Worm (Caenorhabditis elegans) whole organism, L4 larva: ENCODE results near the gene ppm-2.

Experiments
- F44E2.7 ChIP-seq: fragments of 200-800 bp; sonication (Bioruptor generic); IDR thresholded peaks from 2 replicates; pipeline ENCODE4 v2.1.2; 2022; ENCODE audit warnings: missing genetic modification characterization, missing compliant biosample characterization
- T26A8.4 ChIP-seq: fragments of 200-800 bp; sonication (Bioruptor generic); IDR thresholded peaks from 2 replicates; pipeline ENCODE4 v1.3.6; 2022; ENCODE audit warnings: missing genetic modification characterization, missing compliant biosample characterization
- Y5F2A.4 ChIP-seq: fragments of 200-800 bp; sonication (Bioruptor generic); optimal IDR thresholded peaks from 2 replicates; lab custom pipeline; 2018; ENCODE audit warnings: mild to moderate bottlenecking, missing genetic modification characterization, missing compliant biosample characterization
- ZK337.2 ChIP-seq: fragments of 200-800 bp; sonication (Bioruptor generic); IDR thresholded peaks from 2 replicates; pipeline ENCODE4 v1.3.6; 2022; ENCODE audit warnings: missing genetic modification reagents, missing genetic modification characterization, missing compliant biosample characterization
- aha-1 ChIP-seq: fragments of 150-350 bp; peaks from one replicate; lab custom pipeline; 2014; ENCODE audit warnings: missing biosample characterization, missing genetic modification characterization
- aly-2 ChIP-seq: sonication (generic microtip); optimal IDR thresholded peaks from 2 replicates; lab custom pipeline; 2018; ENCODE audit warnings: missing biosample characterization, missing genetic modification characterization
- ceh-28 ChIP-seq: fragments of 150-350 bp; optimal IDR thresholded peaks from 2 replicates; lab custom pipeline; 2014; ENCODE audit warnings: missing biosample characterization, missing genetic modification reagents, missing genetic modification characterization
- ces-1 ChIP-seq: fragments of 150-350 bp; sonication (generic microtip); optimal IDR thresholded peaks from 4 replicates; lab custom pipeline; 2014; ENCODE audit warnings: missing biosample characterization, missing genetic modification reagents, missing genetic modification characterization
- daf-16 ChIP-seq, 3 experiments: sonication (generic microtip); optimal IDR thresholded peaks; 2 replicates each; lab custom pipeline; 2016 to 2017; ENCODE audit warnings: missing genetic modification characterization in 3 of 3, missing genetic modification reagents in 3 of 3, mild to moderate bottlenecking in 2 of 3, missing compliant biosample characterization in 2 of 3, missing biosample characterization in 1 of 3, moderate library complexity in 1 of 3
- dmd-9 ChIP-seq: fragments of 200-800 bp; sonication (Bioruptor generic); IDR thresholded peaks from 2 replicates; pipeline ENCODE4 v1.3.6; 2022; ENCODE audit warnings: missing genetic modification reagents, missing genetic modification characterization, missing compliant biosample characterization
- duxl-1 ChIP-seq: sonication (generic microtip); optimal IDR thresholded peaks from 2 replicates; lab custom pipeline; 2016; ENCODE audit warnings: mild to moderate bottlenecking, missing genetic modification characterization, moderate library complexity, missing compliant biosample characterization; ENCODE audit not compliant: poor library complexity
- egl-43 ChIP-seq: fragments of 200-800 bp; sonication (Bioruptor generic); IDR thresholded peaks from 2 replicates; pipeline ENCODE4 v1.3.6; 2022; ENCODE audit warnings: missing genetic modification reagents, missing genetic modification characterization, missing compliant biosample characterization
- hif-1 ChIP-seq, 2 experiments: sonication (generic microtip); optimal IDR thresholded peaks; 2 replicates each; lab custom pipeline; 2016 to 2017; ENCODE audit warnings: missing compliant biosample characterization in 2 of 2, missing genetic modification characterization in 2 of 2, missing genetic modification reagents in 2 of 2, missing genotype in 2 of 2, mild to moderate bottlenecking in 1 of 2
- hlh-11 ChIP-seq: fragments of 200-800 bp; sonication (Bioruptor generic); optimal IDR thresholded peaks from 2 replicates; lab custom pipeline; 2018; ENCODE audit warnings: mild to moderate bottlenecking, missing genetic modification characterization, missing compliant biosample characterization
- hlh-30 ChIP-seq: sonication (generic microtip); optimal IDR thresholded peaks from 2 replicates; lab custom pipeline; 2017; ENCODE audit warnings: antibody characterized with exemption, mild to moderate bottlenecking, missing genetic modification characterization, missing compliant biosample characterization; ENCODE audit not compliant: insufficient read depth
- hmg-1.1 ChIP-seq: fragments of 200-800 bp; sonication (Bioruptor generic); IDR thresholded peaks from 2 replicates; pipeline ENCODE4 v1.3.6; 2022; ENCODE audit warnings: missing genetic modification reagents, missing genetic modification characterization, missing compliant biosample characterization
- lin-15B ChIP-seq: fragments of 150-350 bp; sonication (generic microtip); optimal IDR thresholded peaks from 3 replicates; lab custom pipeline; 2014; ENCODE audit warnings: missing biosample characterization, missing genetic modification characterization
- madf-5 ChIP-seq, 2 experiments: fragments of 200-800 bp; sonication (Bioruptor generic); IDR thresholded peaks; 2 replicates each; pipeline ENCODE4 v1.3.6; 2022; ENCODE audit warnings: missing compliant biosample characterization in 2 of 2, missing genetic modification characterization in 2 of 2
- mdl-1 ChIP-seq, 2 experiments: fragments of 150-350 bp in 1 of 2; sonication (generic microtip) in 1 of 2; optimal IDR thresholded peaks; 2 replicates each; lab custom pipeline; 2014 to 2017; ENCODE audit warnings: missing biosample characterization in 2 of 2, missing genetic modification characterization in 2 of 2
- mep-1 ChIP-seq: fragments of 150-350 bp; sonication (generic microtip); optimal IDR thresholded peaks from 3 replicates; lab custom pipeline; 2014; ENCODE audit warnings: missing biosample characterization, missing genetic modification characterization
- mes-2 ChIP-seq: sonication (generic microtip); optimal IDR thresholded peaks from 2 replicates; lab custom pipeline; 2016; ENCODE audit warnings: missing genotype, mild to moderate bottlenecking, missing genetic modification characterization, missing compliant biosample characterization; ENCODE audit not compliant: poor library complexity, severe bottlenecking
- mxl-3 ChIP-seq: fragments of 200-800 bp; sonication (Bioruptor generic); optimal IDR thresholded peaks from 2 replicates; lab custom pipeline; 2018; ENCODE audit warnings: mild to moderate bottlenecking, missing genetic modification characterization, missing compliant biosample characterization
- nhr-102 ChIP-seq: sonication (generic microtip); optimal IDR thresholded peaks from 2 replicates; lab custom pipeline; 2016; ENCODE audit warnings: mild to moderate bottlenecking, missing genetic modification characterization, moderate library complexity, missing compliant biosample characterization
- nhr-11 ChIP-seq: fragments of 150-350 bp; optimal IDR thresholded peaks from 2 replicates; lab custom pipeline; 2014; ENCODE audit warnings: missing biosample characterization, missing genetic modification characterization
- nhr-111 ChIP-seq: fragments of 200-800 bp; sonication (Bioruptor generic); optimal IDR thresholded peaks from 2 replicates; lab custom pipeline; 2018; ENCODE audit warnings: mild to moderate bottlenecking, missing genetic modification characterization, missing compliant biosample characterization
- nhr-25 ChIP-seq: sonication (generic microtip); optimal IDR thresholded peaks from 2 replicates; lab custom pipeline; 2017; ENCODE audit warnings: missing genetic modification characterization, mild to moderate bottlenecking, missing compliant biosample characterization, antibody characterized with exemption, moderate library complexity, borderline replicate concordance; ENCODE audit not compliant: insufficient read depth
- nhr-28 ChIP-seq: fragments of 150-350 bp; optimal IDR thresholded peaks from 2 replicates; lab custom pipeline; 2014; ENCODE audit warnings: missing biosample characterization, missing genetic modification characterization
- nhr-41 ChIP-seq: fragments of 200-800 bp; sonication (Bioruptor generic); IDR thresholded peaks from 2 replicates; pipeline ENCODE4 v1.3.6; 2022; ENCODE audit warnings: missing genetic modification reagents, missing genetic modification characterization, missing compliant biosample characterization
- nhr-42 ChIP-seq: fragments of 200-800 bp; sonication (Bioruptor generic); IDR thresholded peaks from 2 replicates; pipeline ENCODE4 v1.3.6; 2022; ENCODE audit warnings: missing genetic modification characterization, missing compliant biosample characterization
- nhr-6 ChIP-seq: fragments of 150-350 bp; optimal IDR thresholded peaks from 2 replicates; lab custom pipeline; 2014; ENCODE audit warnings: missing biosample characterization, missing genetic modification characterization
- pqm-1 ChIP-seq: sonication (generic microtip); optimal IDR thresholded peaks from 2 replicates; lab custom pipeline; 2017; ENCODE audit warnings: missing biosample characterization, missing genetic modification characterization
- rbr-2 ChIP-seq: sonication (generic microtip); optimal IDR thresholded peaks from 2 replicates; lab custom pipeline; 2016; ENCODE audit warnings: missing genotype, missing genetic modification characterization, missing compliant biosample characterization
- set-16 ChIP-seq: fragments of 200-800 bp; sonication (Bioruptor generic); IDR thresholded peaks from 2 replicates; pipeline ENCODE4 v1.3.6; 2022; ENCODE audit warnings: missing genetic modification reagents, missing genetic modification characterization, missing compliant biosample characterization
- unc-62 ChIP-seq, 3 experiments: fragments of 150-350 bp in 1 of 3; sonication (generic microtip); optimal IDR thresholded peaks in 2 of 3; peaks in 1 of 3; 1 replicate in 1 of 3; 2 replicates in 2 of 3; lab custom pipeline; 2014 to 2017; ENCODE audit warnings: missing biosample characterization in 3 of 3, missing genetic modification characterization in 3 of 3, missing genetic modification reagents in 3 of 3, missing genotype in 1 of 3
- zfp-2 ChIP-seq: sonication (generic microtip); optimal IDR thresholded peaks from 2 replicates; lab custom pipeline; 2016; ENCODE audit warnings: mild to moderate bottlenecking, missing genetic modification characterization, missing compliant biosample characterization
- zip-11 ChIP-seq: fragments of 200-800 bp; sonication (Bioruptor generic); IDR thresholded peaks from 2 replicates; pipeline ENCODE4 v1.3.6; 2022; ENCODE audit warnings: missing genetic modification characterization, missing compliant biosample characterization

The ppm-2 gene

ce11 chrIII:4659426-4659825 lies 9.1 kb downstream of the ppm-2 start:
- TF ChIP-seq pqm-1 (no peak), mes-2 (tag; lab: Kevin White, UChicago) (no peak), ces-1 (GFP tag; lab: Kevin White, UChicago) (no peak), unc-62 (GFP tag; optimal IDR thresholded peaks at IDR 0.05 in 1 of 2; lab: Kevin White, UChicago) (peak in 1 of 2 experiments; percentile 65), unc-62 (tag; optimal IDR thresholded peaks at IDR 0.05; lab: Kevin White, UChicago) (no peak), hmg-1.1 (no peak), T26A8.4 (GFP tag; lab: Robert Waterston, UW) (no peak), aha-1 (tag; lab: Kevin White, UChicago) (peak; percentile 98), nhr-41 (no peak), nhr-102 (tag; lab: Kevin White, UChicago) (no peak), zip-11 (no peak), ceh-28 (no peak), nhr-6 (tag; lab: Kevin White, UChicago) (no peak), Y5F2A.4 (GFP tag; lab: Kevin White, UChicago) (no peak), zfp-2 (no peak)
- TF ChIP-seq, all 104 proteins: peak for 2

- peak; percentile 16 for TF ChIP-seq aha-1 (tag; lab: Kevin White, UChicago)
- TF ChIP-seq nhr-111 (GFP tag; lab: Kevin White, UChicago): no peak
Measured at ce11 chrIII:4665272-4665671, 15.0 kb downstream of the ppm-2 start, which contains the start of gene T23F11.4. T23F11.4 (minus strand) TSS chrIII:4665372.

ce11 chrIII:4666753-4667400 lies 16.6 kb downstream of the ppm-2 start:
- TF ChIP-seq rbr-2 (tag; lab: Kevin White, UChicago) (peak; percentile 70), hlh-30 (peak; percentile 46), hlh-11 (peak; percentile 59), madf-5 (GFP tag; IDR thresholded peaks at IDR 0.05; lab: Robert Waterston, UW) (no peak), hif-1 (tag; optimal IDR thresholded peaks at IDR 0.05; lab: Kevin White, UChicago) (no peak), daf-16 (GFP tag; optimal IDR thresholded peaks at IDR 0.05; lab: Kevin White, UChicago) (no peak), daf-16 (tag; optimal IDR thresholded peaks at IDR 0.05; lab: Kevin White, UChicago) (no peak), mdl-1 (tag; optimal IDR thresholded peaks at IDR 0.05; lab: Kevin White, UChicago) (peak; percentile 26 to 78), nhr-28 (peak; percentile 39), nhr-42 (no peak), hmg-1.1 (peak; percentile 62; the same call in 1 of the 2 replicates), mep-1 (peak; percentile 59), nhr-11 (tag; lab: Kevin White, UChicago) (peak; percentile 19), aly-2 (tag; lab: Kevin White, UChicago) (no peak), unc-62 (GFP tag; optimal IDR thresholded peaks at IDR 0.05 in 1 of 2; lab: Kevin White, UChicago) (peak in 1 of 2 experiments; percentile 82), unc-62 (tag; optimal IDR thresholded peaks at IDR 0.05; lab: Kevin White, UChicago) (no peak), mxl-3 (GFP tag; lab: Kevin White, UChicago) (peak; percentile 22), set-16 (peak; percentile 63), duxl-1 (tag; lab: Kevin White, UChicago) (no peak), nhr-25 (tag; lab: Kevin White, UChicago) (peak; percentile 66), lin-15B (no peak), ZK337.2 (GFP tag; lab: Robert Waterston, UW) (no peak), dmd-9 (GFP tag; lab: Robert Waterston, UW) (no peak), egl-43 (GFP tag; lab: Robert Waterston, UW) (no peak), F44E2.7 (no peak), ceh-28 (no peak)
